Fruit fly (Drosophila melanogaster) whole organism, embryonic: ENCODE data around the gene CG31777.

Experiments used
- Blimp-1 ChIP-seq: fragments of 200-800 bp; sonication (Bioruptor generic); optimal IDR thresholded peaks from 3 replicates; lab custom pipeline; 2018; ENCODE audit warnings: missing biosample characterization, missing genetic modification characterization, mild to moderate bottlenecking, moderate library complexity, missing genetic modification reagents
- BtbVII ChIP-seq: fragments of 200-800 bp; sonication (Bioruptor generic); optimal IDR thresholded peaks from 3 replicates; lab custom pipeline; 2017; ENCODE audit warnings: missing biosample characterization, mild to moderate bottlenecking, missing genetic modification characterization
- CG10274 ChIP-seq: fragments of 200-800 bp; sonication (Bioruptor generic); optimal IDR thresholded peaks from 3 replicates; lab custom pipeline; 2017; ENCODE audit warnings: missing biosample characterization, mild to moderate bottlenecking, missing genetic modification characterization
- CG10543 ChIP-seq: fragments of 200-800 bp; sonication (Bioruptor generic); optimal IDR thresholded peaks from 3 replicates; lab custom pipeline; 2017; ENCODE audit warnings: missing biosample characterization, mild to moderate bottlenecking, missing genetic modification characterization, moderate library complexity
- CG10654 ChIP-seq: fragments of 200-800 bp; sonication (Bioruptor generic); optimal IDR thresholded peaks from 2 replicates; lab custom pipeline; 2016; ENCODE audit warnings: missing biosample characterization, missing genetic modification characterization
- CG12219 ChIP-seq: fragments of 200-800 bp; sonication (Bioruptor generic); optimal IDR thresholded peaks from 3 replicates; lab custom pipeline; 2018; ENCODE audit warnings: missing biosample characterization, mild to moderate bottlenecking, missing genetic modification characterization
- CG12769 ChIP-seq: fragments of 200-800 bp; sonication (Bioruptor generic); optimal IDR thresholded peaks from 2 replicates; lab custom pipeline; 2019; ENCODE audit warnings: missing biosample characterization, mild to moderate bottlenecking, missing genetic modification characterization, moderate library complexity
- CG13296 ChIP-seq: fragments of 200-800 bp; sonication (Bioruptor generic); optimal IDR thresholded peaks from 3 replicates; lab custom pipeline; 2018; ENCODE audit warnings: missing biosample characterization, mild to moderate bottlenecking, missing genetic modification characterization
- CG13424 ChIP-seq: fragments of 200-800 bp; sonication (Bioruptor generic); optimal IDR thresholded peaks from 2 replicates; lab custom pipeline; 2019; ENCODE audit warnings: missing biosample characterization, mild to moderate bottlenecking, missing genetic modification characterization, moderate library complexity
- CG15514 ChIP-seq: fragments of 200-800 bp; sonication (Bioruptor generic); optimal IDR thresholded peaks from 3 replicates; lab custom pipeline; 2017; ENCODE audit warnings: missing biosample characterization, missing genetic modification characterization, mild to moderate bottlenecking, moderate library complexity, missing genetic modification reagents
- CG16815 ChIP-seq: fragments of 200-800 bp; sonication (Bioruptor generic); optimal IDR thresholded peaks from 3 replicates; lab custom pipeline; 2017; ENCODE audit warnings: missing biosample characterization, mild to moderate bottlenecking, missing genetic modification characterization
- CG17328 ChIP-seq: fragments of 200-800 bp; sonication (Bioruptor generic); IDR thresholded peaks from 2 replicates; pipeline ENCODE4 v1.3.6; 2022; ENCODE audit warnings: missing biosample characterization, missing genetic modification characterization
- CG17359 ChIP-seq: fragments of 200-800 bp; sonication (Bioruptor generic); optimal IDR thresholded peaks from 3 replicates; lab custom pipeline; 2018; ENCODE audit warnings: missing biosample characterization, mild to moderate bottlenecking, missing genetic modification characterization, moderate library complexity
- CG18476 ChIP-seq: fragments of 200-800 bp; sonication (Bioruptor generic); optimal IDR thresholded peaks from 2 replicates; lab custom pipeline; 2016; ENCODE audit warnings: missing biosample characterization, mild to moderate bottlenecking, missing genetic modification characterization
- CG18599 ChIP-seq: fragments of 200-800 bp; sonication (Bioruptor generic); optimal IDR thresholded peaks from 3 replicates; lab custom pipeline; 2017; ENCODE audit warnings: missing biosample characterization, missing genetic modification characterization, mild to moderate bottlenecking, moderate library complexity, missing genetic modification reagents
- CG18619 ChIP-seq: fragments of 200-800 bp; sonication (Bioruptor generic); optimal IDR thresholded peaks from 3 replicates; lab custom pipeline; 2017; ENCODE audit warnings: missing biosample characterization, mild to moderate bottlenecking, missing genetic modification characterization
- CG2120 ChIP-seq: fragments of 200-800 bp; sonication (Bioruptor generic); optimal IDR thresholded peaks from 3 replicates; lab custom pipeline; 2016; ENCODE audit warnings: missing biosample characterization, missing genetic modification characterization
- CG30403 ChIP-seq: fragments of 200-800 bp; sonication (Bioruptor generic); optimal IDR thresholded peaks from 3 replicates; lab custom pipeline; 2016; ENCODE audit warnings: missing biosample characterization, missing genetic modification characterization
- CG6689 ChIP-seq: fragments of 200-800 bp; sonication (Bioruptor generic); IDR thresholded peaks from 2 replicates; pipeline ENCODE4 v1.3.6; 2022; ENCODE audit warnings: missing biosample characterization, missing genetic modification characterization
- CG6813 ChIP-seq: fragments of 200-800 bp; sonication (Bioruptor generic); optimal IDR thresholded peaks from 2 replicates; lab custom pipeline; 2017; ENCODE audit warnings: missing biosample characterization, missing genetic modification characterization, mild to moderate bottlenecking, moderate library complexity, missing genetic modification reagents
- CG7372 ChIP-seq: fragments of 200-800 bp; sonication (Bioruptor generic); IDR thresholded peaks from 2 replicates; pipeline ENCODE4 v1.3.6; 2022; ENCODE audit warnings: missing biosample characterization, missing genetic modification characterization
- CG9609 ChIP-seq: fragments of 200-800 bp; sonication (Bioruptor generic); optimal IDR thresholded peaks from 3 replicates; lab custom pipeline; 2016; ENCODE audit warnings: missing biosample characterization, missing genetic modification characterization
- Chrac-16 ChIP-seq: fragments of 200-800 bp; sonication (Bioruptor generic); optimal IDR thresholded peaks from 3 replicates; lab custom pipeline; 2016; ENCODE audit warnings: missing biosample characterization, missing genetic modification characterization
- CrebB ChIP-seq: fragments of 200-800 bp; sonication (Bioruptor generic); optimal IDR thresholded peaks from 3 replicates; lab custom pipeline; 2018; ENCODE audit warnings: missing biosample characterization, mild to moderate bottlenecking, missing genetic modification characterization
- ERR ChIP-seq: fragments of 200-800 bp; sonication (Bioruptor generic); optimal IDR thresholded peaks from 2 replicates; lab custom pipeline; 2016; ENCODE audit warnings: missing biosample characterization, missing genetic modification characterization
- Gsc ChIP-seq: fragments of 200-800 bp; sonication (Bioruptor generic); IDR thresholded peaks from 2 replicates; pipeline ENCODE4 v1.3.6; 2022; ENCODE audit warnings: missing biosample characterization, missing genetic modification characterization
- H2.0 ChIP-seq: fragments of 200-800 bp; sonication (Bioruptor generic); IDR thresholded peaks from 2 replicates; pipeline ENCODE4 v1.3.6; 2022; ENCODE audit warnings: missing biosample characterization, missing genetic modification characterization
- Hr78 ChIP-seq, 2 experiments: fragments of 200-800 bp in 1 of 2; fragments of >200 bp in 1 of 2; sonication (Bioruptor generic) in 1 of 2; optimal IDR thresholded peaks; 2 replicates each; lab custom pipeline; 2017 to 2019; ENCODE audit warnings: missing biosample characterization in 2 of 2, missing genetic modification characterization in 2 of 2, mild to moderate bottlenecking in 1 of 2, moderate library complexity in 1 of 2
- Med ChIP-seq: fragments of 200-800 bp; sonication (Bioruptor generic); peaks from one replicate; lab custom pipeline; 2016; ENCODE audit warnings: missing biosample characterization, missing genetic modification characterization, mild to moderate bottlenecking, inconsistent platforms, moderate library complexity
- Meics ChIP-seq: fragments of 200-800 bp; sonication (Bioruptor generic); optimal IDR thresholded peaks from 2 replicates; lab custom pipeline; 2017; ENCODE audit warnings: missing biosample characterization, mild to moderate bottlenecking, missing genetic modification characterization
- Oli ChIP-seq: fragments of 200-800 bp; sonication (Bioruptor generic); optimal IDR thresholded peaks from 2 replicates; lab custom pipeline; 2018; ENCODE audit warnings: missing biosample characterization, mild to moderate bottlenecking, missing genetic modification characterization, moderate library complexity
- Ptx1 ChIP-seq: fragments of 200-800 bp; sonication (Bioruptor generic); IDR thresholded peaks from 2 replicates; pipeline ENCODE4 v1.3.6; 2022; ENCODE audit warnings: missing biosample characterization, missing genetic modification characterization
- bcd ChIP-seq: fragments of 200-800 bp; sonication (Bioruptor generic); optimal IDR thresholded peaks from 2 replicates; lab custom pipeline; 2017; ENCODE audit warnings: missing biosample characterization, mild to moderate bottlenecking, missing genetic modification characterization
- bsh ChIP-seq, 2 experiments: fragments of 200-800 bp; sonication (Bioruptor generic); optimal IDR thresholded peaks; 2 replicates each; lab custom pipeline; 2017 to 2018; ENCODE audit warnings: mild to moderate bottlenecking in 2 of 2, missing biosample characterization in 2 of 2, missing genetic modification characterization in 2 of 2, moderate library complexity in 1 of 2
- cad ChIP-seq: fragments of >200 bp; optimal IDR thresholded peaks from 2 replicates; lab custom pipeline; 2017; ENCODE audit warnings: missing biosample characterization, missing genetic modification characterization
- dimm ChIP-seq: fragments of 200-800 bp; sonication (Bioruptor generic); IDR thresholded peaks from 2 replicates; pipeline ENCODE4 v1.3.6; 2022; ENCODE audit warnings: missing biosample characterization, missing genetic modification characterization
- dmrt99B ChIP-seq: fragments of 200-800 bp; sonication (Bioruptor generic); optimal IDR thresholded peaks from 2 replicates; lab custom pipeline; 2018; ENCODE audit warnings: missing biosample characterization, mild to moderate bottlenecking, missing genetic modification characterization, moderate library complexity
- esg ChIP-seq: fragments of 200-800 bp; sonication (Bioruptor generic); conservative IDR thresholded peaks from 2 replicates; pipeline ENCODE4 v1.3.6; 2022; ENCODE audit warnings: missing biosample characterization, missing genetic modification characterization
- fd96Cb ChIP-seq: fragments of 200-800 bp; sonication (Bioruptor generic); optimal IDR thresholded peaks from 2 replicates; lab custom pipeline; 2018; ENCODE audit warnings: missing biosample characterization, mild to moderate bottlenecking, missing genetic modification characterization, moderate library complexity
- gsb ChIP-seq: fragments of 200-800 bp; sonication (Bioruptor generic); IDR thresholded peaks from 2 replicates; pipeline ENCODE4 v1.3.6; 2022; ENCODE audit warnings: missing biosample characterization, missing genetic modification characterization
- maf-S ChIP-seq: fragments of 200-800 bp; sonication (Bioruptor generic); optimal IDR thresholded peaks from 2 replicates; lab custom pipeline; 2016; ENCODE audit warnings: missing biosample characterization, missing genetic modification characterization
- stc ChIP-seq: fragments of 200-800 bp; sonication (Bioruptor generic); IDR thresholded peaks from 2 replicates; pipeline ENCODE4 v1.3.6; 2022; ENCODE audit warnings: missing biosample characterization, missing genetic modification characterization
- sug ChIP-seq: fragments of 200-800 bp; optimal IDR thresholded peaks from 2 replicates; lab custom pipeline; 2019; ENCODE audit warnings: missing biosample characterization, mild to moderate bottlenecking, missing genetic modification characterization, moderate library complexity
- tap ChIP-seq: fragments of 200-800 bp; optimal IDR thresholded peaks from 3 replicates; lab custom pipeline; 2019; ENCODE audit warnings: missing biosample characterization, mild to moderate bottlenecking, missing genetic modification characterization, moderate library complexity
- tll ChIP-seq, 2 experiments: fragments of 200-800 bp in 1 of 2; fragments of >200 bp in 1 of 2; sonication (Bioruptor generic) in 1 of 2; optimal IDR thresholded peaks; 2 replicates each; lab custom pipeline; 2017 to 2019; ENCODE audit warnings: missing biosample characterization in 2 of 2, missing genetic modification characterization in 2 of 2, mild to moderate bottlenecking in 1 of 2, moderate library complexity in 1 of 2
- tna ChIP-seq: fragments of 200-800 bp; sonication (Bioruptor generic); IDR thresholded peaks from 2 replicates; pipeline ENCODE4 v1.3.6; 2022; ENCODE audit warnings: missing biosample characterization, missing genetic modification characterization; ENCODE audit not compliant: partially characterized antibody
- tup ChIP-seq: fragments of 200-800 bp; sonication (Bioruptor generic); optimal IDR thresholded peaks from 2 replicates; lab custom pipeline; 2016; ENCODE audit warnings: missing biosample characterization, mild to moderate bottlenecking, missing genetic modification characterization, moderate library complexity

The CG31777 gene

DNA sequence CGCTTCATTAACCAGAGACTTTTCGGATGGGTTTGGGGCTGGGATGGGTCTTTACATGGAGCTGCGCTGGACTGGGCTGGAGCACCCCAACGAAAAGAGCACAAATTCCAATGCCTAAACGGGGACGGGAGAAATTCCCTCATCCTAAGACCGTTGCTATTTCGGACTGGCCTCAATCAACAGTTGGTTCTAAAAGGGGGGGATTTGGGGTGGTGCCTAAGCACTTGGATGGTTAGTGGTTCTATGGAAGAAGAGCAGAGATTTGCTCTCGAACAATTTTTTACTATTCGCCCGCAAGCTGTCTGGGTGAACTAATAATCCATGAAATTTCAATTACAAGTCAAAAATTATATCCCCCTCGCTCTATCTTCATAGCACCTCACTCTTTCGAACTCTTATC is 22.8 kb upstream of the CG31777 start (continued):
- peak; percentile 4 for TF ChIP-seq CG18599 (GFP tag; lab: Kevin White, UChicago)
- no peak for TF ChIP-seq fd96Cb
- no peak for TF ChIP-seq CG16815 (GFP tag; lab: Kevin White, UChicago)
- no peak for TF ChIP-seq CG17359

DNA sequence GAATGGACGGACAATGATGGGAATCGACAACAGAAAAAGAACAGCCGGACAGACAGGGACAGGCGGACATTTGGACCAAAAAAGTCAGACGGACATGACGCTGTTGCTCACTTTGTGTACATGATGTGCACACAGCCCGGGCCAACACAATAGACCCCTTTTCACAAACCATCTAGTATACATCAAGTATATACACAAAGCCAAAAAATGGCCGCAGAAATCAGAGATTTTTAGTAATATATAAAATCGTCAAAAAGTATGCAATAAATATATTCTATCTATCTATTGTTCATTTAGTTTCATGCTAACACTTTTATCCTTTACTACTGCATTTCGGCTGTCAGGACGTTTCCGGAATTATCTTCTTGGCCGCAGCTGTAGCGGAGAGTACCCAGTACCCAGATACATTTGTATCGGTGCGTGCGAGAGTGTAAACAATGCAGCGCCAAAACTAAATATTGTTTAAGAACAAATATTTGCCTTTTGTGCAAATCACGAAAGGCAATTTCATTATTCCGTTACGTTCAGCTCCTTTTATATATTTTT is 12.6 kb upstream of the CG31777 start:
- TF ChIP-seq H2.0 (GFP tag; lab: Robert Waterston, UW) (0 out of 2 replicates have a peak, but pooled peaks have one; percentile 16), CG10274 (GFP tag; lab: Kevin White, UChicago) (no peak), tll (GFP tag; optimal IDR thresholded peaks at IDR 0.05; lab: Kevin White, UChicago) (no peak), dimm (GFP tag; lab: Robert Waterston, UW) (no peak), CG18599 (GFP tag; lab: Kevin White, UChicago) (peak; percentile 57), dmrt99B (peak; percentile 58), CG12769 (tag; lab: Kevin White, UChicago) (peak; percentile 48), CG12219 (GFP tag; lab: Kevin White, UChicago) (peak; percentile 21), cad (no peak), CG6813 (GFP tag; lab: Kevin White, UChicago) (peak; percentile 29), CrebB (tag; lab: Kevin White, UChicago) (no peak), maf-S (GFP tag; lab: Kevin White, UChicago) (no peak), Oli (tag; lab: Kevin White, UChicago) (peak; percentile 41), CG6689 (GFP tag; lab: Robert Waterston, UW) (no peak), Gsc (GFP tag; lab: Robert Waterston, UW) (no peak), CG18476 (no peak), CG17359 (peak; percentile 39), tap (peak; percentile 17), sug (tag; lab: Kevin White, UChicago) (peak; percentile 30), CG10654 (GFP tag; lab: Kevin White, UChicago) (peak; percentile 8), tna (no peak), stc (GFP tag; lab: Robert Waterston, UW) (no peak), BtbVII (GFP tag; lab: Kevin White, UChicago) (peak; percentile 36), Hr78 (GFP tag; optimal IDR thresholded peaks at IDR 0.05; lab: Kevin White, UChicago) (no peak), CG7372 (no peak), esg (GFP tag; lab: Robert Waterston, UW) (no peak), CG17328 (no peak), Ptx1 (GFP tag; lab: Robert Waterston, UW) (peak; percentile 37; the same call in 1 of the 2 replicates), gsb (GFP tag; lab: Robert Waterston, UW) (0 out of 2 replicates have a peak, but pooled peaks have one; percentile 5), bcd (peak; percentile 1), CG13424 (tag; lab: Kevin White, UChicago) (peak; percentile 31), Meics (GFP tag; lab: Kevin White, UChicago) (peak; percentile 53), CG13296 (GFP tag; lab: Kevin White, UChicago) (peak; percentile 18), CG18619 (GFP tag; lab: Kevin White, UChicago) (peak; percentile 8), CG9609 (no peak), ERR (GFP tag; lab: Kevin White, UChicago) (no peak), CG10543 (GFP tag; lab: Kevin White, UChicago) (no peak), Chrac-16 (GFP tag; lab: Kevin White, UChicago) (no peak), CG30403 (GFP tag; lab: Kevin White, UChicago) (peak; percentile 13), CG15514 (GFP tag; lab: Kevin White, UChicago) (peak; percentile 1), tup (no peak), CG2120 (GFP tag; lab: Kevin White, UChicago) (peak; percentile 46), bsh (GFP tag; optimal IDR thresholded peaks at IDR 0.05; lab: Kevin White, UChicago) (peak in 1 of 2 experiments; percentile 43), Med (peak; percentile 86), Blimp-1 (GFP tag; lab: Kevin White, UChicago) (no peak)
